Fruit fly (Drosophila melanogaster): Measurements from ENCODE around the gene CG14963.

The CG14963 gene

dm6 chr3L:3192912-3193311, 20.6 kb upstream of the CG14963 start, which contains the start of gene Hsp83 (continued):
- TF ChIP-seq CG4360 (GFP tag; IDR thresholded peaks at IDR 0.05) (peak; percentile 74), chn (GFP tag; optimal IDR thresholded peaks at IDR 0.05) (peak; percentile 79), NfI (GFP tag; optimal IDR thresholded peaks at IDR 0.05) (peak; percentile 98), CG14860 (GFP tag; IDR thresholded peaks at IDR 0.05; ENCODE audit: partially characterized antibody) (no peak), cad (GFP tag; optimal IDR thresholded peaks at IDR 0.05) (no peak), Rx (GFP tag; IDR thresholded peaks at IDR 0.05) (peak; percentile 91), CG15479 (GFP tag; optimal IDR thresholded peaks at IDR 0.05) (peak; percentile 53), CG42726 (GFP tag; IDR thresholded peaks at IDR 0.05; ENCODE audit: partially characterized antibody) (peak; percentile 38; the same call in 1 of the 2 replicates), nom (GFP tag; optimal IDR thresholded peaks at IDR 0.05) (peak; percentile 99), unpg (GFP tag; optimal IDR thresholded peaks at IDR 0.05) (peak; percentile 94), B-H2 (GFP tag; optimal IDR thresholded peaks at IDR 0.05) (peak; percentile 99), ranshi (GFP tag; IDR thresholded peaks at IDR 0.05) (peak; percentile 92), usp (GFP tag; optimal IDR thresholded peaks at IDR 0.05) (no peak), CTCF (GFP tag; optimal IDR thresholded peaks at IDR 0.05) (peak; percentile 80), HLH3B (GFP tag; IDR thresholded peaks at IDR 0.05) (peak; percentile 90), CG18262 (tag; optimal IDR thresholded peaks at IDR 0.05) (peak; percentile 83), YL-1 (GFP tag; optimal IDR thresholded peaks at IDR 0.05) (peak; percentile 100), crol (GFP tag; IDR thresholded peaks at IDR 0.05) (peak; percentile 54; the same call in 1 of the 2 replicates), klu (GFP tag; IDR thresholded peaks at IDR 0.05) (peak; percentile 63; the same call in 1 of the 2 replicates), CG10565 (GFP tag; optimal IDR thresholded peaks at IDR 0.05) (peak; percentile 60), CG7987 (GFP tag; optimal IDR thresholded peaks at IDR 0.05) (peak; percentile 100), shn (GFP tag; optimal IDR thresholded peaks at IDR 0.05) (peak; percentile 95), CG4707 (GFP tag; optimal IDR thresholded peaks at IDR 0.05) (peak; percentile 98), ac (GFP tag; optimal IDR thresholded peaks at IDR 0.05) (peak; percentile 93), CG34422 (GFP tag; IDR thresholded peaks at IDR 0.05) (peak; percentile 92), fu2 (GFP tag; optimal IDR thresholded peaks at IDR 0.05) (peak; percentile 86), jumu (GFP tag; optimal IDR thresholded peaks at IDR 0.05) (peak; percentile 88), CG8478 (optimal IDR thresholded peaks at IDR 0.05) (no peak), pnt (GFP tag; optimal IDR thresholded peaks at IDR 0.05) (peak; percentile 30), kay (GFP tag; optimal IDR thresholded peaks at IDR 0.05) (peak; percentile 63), sna (GFP tag; IDR thresholded peaks at IDR 0.05; ENCODE audit: partially characterized antibody) (no peak), Dfd (GFP tag; optimal IDR thresholded peaks at IDR 0.05) (no peak), CG6813 (GFP tag; optimal IDR thresholded peaks at IDR 0.05) (peak; percentile 100), CG4404 (GFP tag; IDR thresholded peaks at IDR 0.05) (peak; percentile 26; the same call in 1 of the 2 replicates), CG3838 (GFP tag; optimal IDR thresholded peaks at IDR 0.05) (peak; percentile 52), exex (tag; optimal IDR thresholded peaks at IDR 0.05) (peak; percentile 84), Dref (GFP tag; IDR thresholded peaks at IDR 0.05) (no peak; the same call in 1 of the 2 replicates), HLH54F (GFP tag; optimal IDR thresholded peaks at IDR 0.05) (peak; percentile 88), BtbVII (GFP tag; optimal IDR thresholded peaks at IDR 0.05) (peak; percentile 99), amos (GFP tag; IDR thresholded peaks at IDR 0.05; ENCODE audit: partially characterized antibody) (peak; percentile 3; the same call in 1 of the 2 replicates), trh (GFP tag; optimal IDR thresholded peaks at IDR 0.05) (peak; percentile 75), CG10431 (GFP tag; optimal IDR thresholded peaks at IDR 0.05) (peak; percentile 99), chm (GFP tag; IDR thresholded peaks at IDR 0.05) (peak; percentile 99), CG12299 (tag; optimal IDR thresholded peaks at IDR 0.05) (peak; percentile 98), Scr (GFP tag; IDR thresholded peaks at IDR 0.05; ENCODE audit: partially characterized antibody) (no peak), CG11398 (GFP tag; optimal IDR thresholded peaks at IDR 0.05) (peak; percentile 95), zfh2 (GFP tag; optimal IDR thresholded peaks at IDR 0.05) (peak; percentile 81), CG34376 (GFP tag; optimal IDR thresholded peaks at IDR 0.05) (peak; percentile 100), CG12071 (GFP tag; optimal IDR thresholded peaks at IDR 0.05) (peak; percentile 99), Doc2 (GFP tag; IDR thresholded peaks at IDR 0.05) (0 out of 2 replicates have a peak, but pooled peaks have one; percentile 33), CG12104 (GFP tag; optimal IDR thresholded peaks at IDR 0.05) (peak; percentile 96), Fer3 (tag; optimal IDR thresholded peaks at IDR 0.05) (peak; percentile 98)
